Fruit fly (Drosophila melanogaster) ovary, adult (tissue): ENCODE data around the gene tex.
A peak's percentile ranks its signal among the peaks of the same experiment; 100 is the strongest.

ENCODE experiments used
- CG17801 ChIP-seq: fragments of 200-800 bp; optimal IDR thresholded peaks from 2 replicates; lab custom pipeline; 2019; ENCODE audit warnings: missing biosample characterization, mild to moderate bottlenecking, missing genetic modification characterization, moderate library complexity; ENCODE audit not compliant: partially characterized antibody

The tex gene

DNA sequence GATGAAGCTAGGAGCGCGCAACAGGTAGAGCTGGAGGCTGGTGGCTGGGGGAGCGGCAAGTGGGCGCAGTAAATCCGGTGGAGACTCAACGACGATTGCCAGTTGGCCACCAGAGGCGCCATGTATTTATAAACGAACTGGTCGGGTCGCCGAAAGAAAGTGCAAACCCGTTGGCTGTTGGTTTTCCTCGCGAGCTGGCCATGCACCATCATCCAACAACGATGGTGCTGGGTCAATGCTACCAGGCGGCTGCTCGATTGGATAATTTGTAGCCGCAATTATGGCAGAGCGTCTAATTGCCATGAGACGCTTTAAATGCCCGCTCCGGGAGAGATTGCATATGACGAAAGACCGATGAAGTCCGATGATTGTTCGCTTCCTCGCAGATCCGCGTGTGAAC is 2.2 kb upstream of the tex start, which contains the start of gene CG11693:
CG11693 (minus strand) TSS at position 101 of the 400 bp plus-strand sequence.
- no peak for TF ChIP-seq CG17801 (GFP tag; lab: Kevin White, UChicago)

dm6 chr3R:8307283-8307682 is 1.2 kb downstream of the tex start:
- no peak for TF ChIP-seq CG17801 (GFP tag; lab: Kevin White, UChicago)

dm6 chr3R:8306927-8307261 is 1.6 kb downstream of the tex start:
- no peak for TF ChIP-seq CG17801 (GFP tag; lab: Kevin White, UChicago)

DNA sequence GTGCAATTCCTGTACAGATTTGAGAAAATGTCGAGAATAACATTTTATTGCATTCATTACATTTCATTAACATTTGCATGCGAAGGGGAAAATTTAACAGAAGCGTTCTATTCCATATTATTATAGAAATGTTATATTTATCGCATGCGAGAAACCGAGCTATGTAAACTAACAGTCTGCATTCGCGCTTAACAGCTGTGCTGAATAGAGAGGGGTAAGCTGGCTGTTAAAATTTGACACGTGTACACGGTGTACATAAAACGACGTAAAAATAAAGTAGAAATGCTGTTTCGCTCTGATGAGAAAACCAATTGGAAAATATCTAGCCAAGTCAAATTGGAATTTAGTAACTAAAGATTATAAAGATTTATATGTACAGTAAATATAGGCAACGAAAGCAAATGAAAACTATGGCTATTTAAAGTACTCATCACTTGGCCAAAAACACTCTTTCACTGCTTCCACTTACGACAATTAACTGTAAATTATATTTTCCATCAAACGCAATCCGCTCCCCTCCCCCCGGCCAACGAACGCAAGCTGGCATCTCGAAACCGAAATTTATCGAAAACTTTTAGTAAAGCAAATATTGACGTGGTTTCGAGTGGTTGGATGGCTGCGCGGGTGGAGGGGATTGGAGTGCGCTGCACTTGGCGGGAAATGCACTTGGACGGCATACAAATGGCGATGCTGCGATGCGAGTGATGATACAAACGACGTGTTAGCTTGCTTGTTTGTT is 2.1 kb downstream of the tex start:
- no peak for TF ChIP-seq CG17801 (GFP tag; lab: Kevin White, UChicago)

dm6 chr3R:8305110-8305509 is 3.3 kb downstream of the tex start, which contains the start of gene Sgt1:
Gene Sgt1 (minus strand): TSS chr3R:8305274.
- peak; percentile 37 for TF ChIP-seq CG17801 (GFP tag; lab: Kevin White, UChicago)

dm6 chr3R:8303848-8304247 is 4.6 kb downstream of the tex start, which contains the start of gene nac:
Gene nac (minus strand): TSS chr3R:8304023.
- TF ChIP-seq CG17801 (GFP tag; lab: Kevin White, UChicago): no peak

DNA sequence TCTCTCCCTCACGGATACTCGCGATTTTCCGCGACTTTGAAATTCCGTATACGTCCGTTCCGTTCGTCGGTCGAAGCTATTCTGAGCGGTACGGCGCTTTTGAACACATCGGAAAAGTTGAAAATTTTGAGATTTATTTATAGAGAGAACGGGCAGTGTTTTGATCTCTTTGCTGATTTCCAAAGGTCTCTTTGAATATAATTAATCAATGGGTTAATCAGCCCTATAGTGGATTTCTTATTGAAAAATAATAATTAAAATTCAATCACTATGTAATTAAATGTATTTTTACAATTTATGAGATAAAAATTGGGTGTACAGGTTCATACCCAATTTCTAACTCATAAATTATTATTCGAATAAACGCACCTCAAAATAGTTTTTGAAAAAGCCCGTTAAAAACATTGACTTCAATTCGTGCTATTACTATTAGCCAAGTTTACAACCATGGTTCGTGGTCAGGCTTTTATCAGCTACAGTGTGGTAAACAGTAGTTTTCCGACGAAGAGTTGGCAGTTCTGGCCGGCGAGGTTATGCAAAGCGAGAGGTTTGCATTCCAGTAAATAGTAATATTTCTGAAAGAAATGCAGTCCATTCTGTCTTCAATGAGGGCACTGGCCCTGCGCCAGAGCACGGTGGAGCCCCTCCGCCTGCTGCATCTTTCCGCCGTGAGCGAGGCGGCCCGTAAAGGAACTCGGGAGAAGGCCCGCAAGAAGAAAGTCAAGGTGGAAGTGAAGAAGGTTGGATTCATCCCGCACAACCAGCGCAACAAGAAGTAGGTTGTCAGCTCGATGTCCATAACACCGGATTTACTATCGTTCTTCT is 7.3 kb downstream of the tex start, which contains the start of the genes CG9626 and mRpL1:
CG9626 (minus strand) TSS at position 51 of the 825 bp plus-strand sequence.
mRpL1 (plus strand) TSS at position 513 of the 825 bp plus-strand sequence.
- TF ChIP-seq CG17801 (GFP tag; lab: Kevin White, UChicago): no peak

DNA sequence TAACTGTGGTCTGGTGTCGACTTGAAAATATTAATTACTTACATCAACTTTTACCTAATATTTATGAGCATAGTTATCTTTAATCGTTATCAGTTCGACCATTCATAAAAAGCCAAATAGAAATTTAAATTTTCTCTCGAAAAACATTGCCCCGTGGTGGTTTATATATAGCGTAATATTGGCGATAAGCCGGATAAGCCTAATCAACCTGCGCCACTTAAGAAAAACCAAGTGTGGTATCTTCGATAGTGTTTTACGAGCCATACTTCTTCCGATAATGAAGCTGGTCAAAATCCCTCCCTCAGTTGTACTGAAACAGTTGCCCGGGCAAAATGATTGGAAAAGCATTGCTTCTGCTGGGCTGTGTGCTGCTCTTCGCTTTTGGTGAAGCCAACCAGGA is 16.4 kb downstream of the tex start, which contains the start of gene CG31463:
CG31463 (plus strand) TSS at position 302 of the 400 bp plus-strand sequence.
- no peak for TF ChIP-seq CG17801 (GFP tag; lab: Kevin White, UChicago)

DNA sequence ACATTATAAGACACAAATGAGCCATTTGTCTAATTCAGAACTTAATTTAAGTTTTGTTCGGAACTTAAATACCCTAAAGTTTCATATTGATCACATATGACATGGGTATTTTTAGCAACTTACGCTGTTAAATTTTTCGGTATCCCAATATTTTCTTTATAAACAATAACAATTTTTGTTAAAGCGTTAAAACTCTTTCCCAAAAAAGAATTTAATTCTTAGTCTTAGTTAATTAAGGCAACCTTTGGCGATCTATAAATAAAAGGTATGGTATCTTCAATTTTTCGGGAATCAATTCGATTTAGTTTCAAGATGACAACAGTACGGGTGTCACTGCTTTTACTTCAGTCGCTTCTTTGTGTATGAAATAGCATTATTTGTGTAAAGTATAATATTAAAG is 17.5 kb downstream of the tex start, which contains the start of gene CG31464:
CG31464 (plus strand) TSS at position 301 of the 400 bp plus-strand sequence.
- no peak for TF ChIP-seq CG17801 (GFP tag; lab: Kevin White, UChicago)

- TF ChIP-seq CG17801 (GFP tag; lab: Kevin White, UChicago): no peak
These were observed 18.0 kb downstream of the tex start, which contains the start of gene CG11672 for dm6 chr3R:8290478-8290877. Gene CG11672 (minus strand): TSS chr3R:8290578.

DNA sequence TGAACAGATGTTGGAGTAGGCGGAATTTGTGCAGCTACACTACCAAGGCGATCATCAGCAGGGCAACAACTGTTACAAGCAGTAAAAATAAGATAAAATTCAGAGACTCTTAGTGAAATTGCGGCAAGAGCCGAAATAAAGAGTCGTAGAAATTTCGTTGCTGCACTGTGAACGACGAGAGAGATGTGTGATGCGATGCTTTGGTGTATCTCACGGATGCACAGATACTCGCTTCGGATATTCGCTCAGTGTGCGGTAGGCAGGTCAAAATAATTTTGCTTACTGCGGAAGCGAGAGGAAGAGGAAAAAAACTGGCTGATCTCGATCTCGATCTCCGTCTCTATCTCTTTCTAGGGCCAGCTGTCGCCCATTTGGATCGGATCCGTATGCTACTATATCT is 19.7 kb downstream of the tex start:
- no peak for TF ChIP-seq CG17801 (GFP tag; lab: Kevin White, UChicago)

DNA sequence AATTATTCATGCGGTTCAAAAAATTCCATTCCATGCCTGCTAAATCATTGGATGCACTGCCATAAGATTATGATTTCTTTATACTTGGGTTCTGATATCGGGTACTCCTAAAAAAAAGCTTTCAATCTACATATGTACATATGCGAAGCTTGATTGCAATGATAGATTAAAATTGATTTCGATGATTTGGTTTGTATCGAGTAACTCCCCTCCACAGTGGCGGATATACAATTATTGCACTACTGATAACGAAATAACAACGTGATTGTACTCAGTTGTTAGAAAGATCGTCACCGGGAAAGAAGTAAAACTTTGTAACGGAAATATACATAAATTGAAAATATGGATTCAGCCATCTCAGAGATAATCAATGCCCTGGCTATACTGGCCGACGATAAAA is 20.7 kb downstream of the tex start, which contains the start of gene Nazo:
Nazo (plus strand) TSS at position 180 of the 400 bp plus-strand sequence.
- no peak for TF ChIP-seq CG17801 (GFP tag; lab: Kevin White, UChicago)

DNA sequence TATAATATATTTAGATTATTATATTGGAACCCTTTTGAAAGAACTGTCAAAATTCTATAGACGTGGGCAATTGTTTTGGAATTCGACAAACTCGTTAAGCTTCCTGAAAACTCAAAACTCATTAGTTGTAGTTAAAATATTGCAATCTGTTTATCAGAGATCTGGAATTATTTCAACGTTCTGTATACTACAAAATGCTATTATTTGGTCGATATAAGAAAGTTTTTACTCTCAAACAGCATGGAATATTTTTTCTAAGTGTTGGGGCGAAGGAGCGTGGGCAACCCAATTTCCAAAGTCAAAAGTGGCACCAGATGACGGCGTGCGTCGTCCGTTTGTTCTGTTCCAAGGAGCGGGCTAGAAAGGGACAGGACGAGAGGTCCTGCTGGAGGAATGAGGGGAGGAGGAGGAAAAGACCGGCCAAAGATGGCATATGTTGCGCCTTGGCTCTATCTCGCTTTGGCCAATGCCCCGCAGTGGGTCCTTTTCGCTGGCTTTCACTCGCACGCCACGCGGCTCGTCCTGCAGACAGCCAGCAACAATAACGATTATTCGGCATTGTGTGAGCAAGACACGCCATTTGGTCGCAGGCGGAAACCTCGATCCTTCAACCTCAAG is 22.6 kb downstream of the tex start:
- TF ChIP-seq CG17801 (GFP tag; lab: Kevin White, UChicago): no peak

DNA sequence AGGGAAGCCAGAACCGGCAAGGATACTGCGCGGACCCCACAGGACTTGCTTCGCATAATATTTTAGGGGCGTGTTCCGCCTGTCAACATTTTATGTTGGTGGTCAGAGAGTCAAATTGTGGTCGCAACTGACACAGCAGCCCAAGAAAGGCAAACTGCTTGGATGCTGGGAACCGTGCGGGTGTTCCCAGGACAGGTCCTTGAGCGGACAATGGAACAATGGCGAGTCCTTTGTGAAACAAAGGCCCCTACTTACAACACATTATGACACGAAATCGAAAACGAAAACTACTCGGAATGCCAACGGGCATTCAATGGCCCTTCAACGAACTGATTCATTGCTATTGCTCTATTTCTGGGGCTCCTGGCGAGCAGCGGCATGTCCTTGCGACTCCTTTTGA is 24.2 kb downstream of the tex start:
- no peak for TF ChIP-seq CG17801 (GFP tag; lab: Kevin White, UChicago)

DNA sequence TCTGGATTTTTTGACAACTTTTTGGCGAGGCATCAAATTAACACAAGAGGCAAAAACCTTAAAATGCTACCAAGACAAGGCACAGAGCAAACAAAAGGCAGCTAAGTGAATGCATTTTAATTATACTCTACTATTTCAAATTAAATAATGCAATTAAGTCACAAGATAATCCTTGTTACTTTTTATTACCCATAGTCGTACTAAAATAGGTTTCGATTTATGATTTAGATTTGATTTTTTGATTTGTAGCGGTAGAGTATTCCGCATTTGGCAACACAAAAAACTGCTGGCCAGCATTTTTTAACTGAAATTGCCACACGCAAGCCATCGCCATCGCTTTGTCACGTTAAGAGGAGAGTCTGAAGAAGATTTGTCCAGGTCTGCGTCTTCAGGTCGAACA is 25.7 kb downstream of the tex start:
- TF ChIP-seq CG17801 (GFP tag; lab: Kevin White, UChicago): no peak
